Fruit fly (Drosophila melanogaster) whole organism, adult: ENCODE measurements around the gene CG15824.

ENCODE experiments used
- CG11617 ChIP-seq: fragments of 200-800 bp; sonication (Bioruptor generic); optimal IDR thresholded peaks from 2 replicates; lab custom pipeline; 2017; ENCODE audit warnings: mild to moderate bottlenecking, missing biosample characterization, missing genetic modification reagents, missing genetic modification characterization
- CG12768 ChIP-seq: fragments of 200-800 bp; sonication (Bioruptor generic); optimal IDR thresholded peaks from 2 replicates; lab custom pipeline; 2017; ENCODE audit warnings: missing biosample characterization, missing genetic modification characterization, mild to moderate bottlenecking, moderate library complexity, missing genetic modification reagents
- CG14711 ChIP-seq: fragments of 200-800 bp; sonication (Bioruptor generic); optimal IDR thresholded peaks from 2 replicates; lab custom pipeline; 2018; ENCODE audit warnings: missing biosample characterization, mild to moderate bottlenecking, missing genetic modification characterization, moderate library complexity
- CG1620 ChIP-seq: fragments of 200-800 bp; sonication (Bioruptor generic); optimal IDR thresholded peaks from 2 replicates; lab custom pipeline; 2016; ENCODE audit warnings: missing biosample characterization, missing genetic modification characterization
- CG33017 ChIP-seq: fragments of 200-800 bp; sonication (Bioruptor generic); optimal IDR thresholded peaks from 2 replicates; lab custom pipeline; 2018; ENCODE audit warnings: missing biosample characterization, mild to moderate bottlenecking, missing genetic modification characterization, moderate library complexity
- CG5204 ChIP-seq: fragments of 200-800 bp; sonication (Bioruptor generic); optimal IDR thresholded peaks from 2 replicates; lab custom pipeline; 2016; ENCODE audit warnings: missing biosample characterization, missing genetic modification characterization
- CG7045 ChIP-seq: fragments of 200-800 bp; sonication (Bioruptor generic); optimal IDR thresholded peaks from 2 replicates; lab custom pipeline; 2017; ENCODE audit warnings: missing biosample characterization, mild to moderate bottlenecking, missing genetic modification characterization
- CG7101 ChIP-seq: fragments of 200-800 bp; sonication (Bioruptor generic); optimal IDR thresholded peaks from 2 replicates; lab custom pipeline; 2018; ENCODE audit warnings: missing biosample characterization, mild to moderate bottlenecking, missing genetic modification characterization, moderate library complexity
- Clk ChIP-seq: fragments of 200-800 bp; sonication (Bioruptor generic); optimal IDR thresholded peaks from 2 replicates; lab custom pipeline; 2017; ENCODE audit warnings: missing biosample characterization, missing genetic modification characterization
- Crg-1 ChIP-seq: fragments of 200-800 bp; sonication (Bioruptor generic); optimal IDR thresholded peaks from 2 replicates; lab custom pipeline; 2016; ENCODE audit warnings: missing biosample characterization, missing genetic modification characterization
- Hr96 ChIP-seq: fragments of 200-800 bp; sonication (Bioruptor generic); optimal IDR thresholded peaks from 2 replicates; lab custom pipeline; 2016; ENCODE audit warnings: missing biosample characterization, missing genetic modification characterization
- Mnt ChIP-seq: fragments of 200-800 bp; sonication (Bioruptor generic); optimal IDR thresholded peaks from 2 replicates; lab custom pipeline; 2016; ENCODE audit warnings: missing biosample characterization, mild to moderate bottlenecking, missing genetic modification characterization
- bab1 ChIP-seq: fragments of 200-800 bp; sonication (Bioruptor generic); optimal IDR thresholded peaks from 3 replicates; lab custom pipeline; 2019; ENCODE audit warnings: missing biosample characterization, mild to moderate bottlenecking, missing genetic modification characterization, moderate library complexity
- cic ChIP-seq: fragments of 200-800 bp; sonication (Bioruptor generic); optimal IDR thresholded peaks from 2 replicates; lab custom pipeline; 2017; ENCODE audit warnings: missing biosample characterization, mild to moderate bottlenecking, missing genetic modification characterization, moderate library complexity
- cnc ChIP-seq, 2 experiments: fragments of >200 bp; optimal IDR thresholded peaks; 2 replicates each; lab custom pipeline; 2017
- kay ChIP-seq: fragments of 200-800 bp; sonication (Bioruptor generic); peaks from one replicate; lab custom pipeline; 2016; ENCODE audit warnings: missing biosample characterization, missing genetic modification characterization, borderline replicate concordance
- ovo ChIP-seq: fragments of 200-800 bp; sonication (Bioruptor generic); optimal IDR thresholded peaks from 2 replicates; lab custom pipeline; 2016; ENCODE audit warnings: missing biosample characterization, missing genetic modification characterization
- pad ChIP-seq: fragments of 200-800 bp; sonication (Bioruptor generic); optimal IDR thresholded peaks from 3 replicates; lab custom pipeline; 2017; ENCODE audit warnings: missing biosample characterization, missing genetic modification characterization, mild to moderate bottlenecking, moderate library complexity, missing genetic modification reagents
- tj ChIP-seq: fragments of 200-800 bp; sonication (Bioruptor generic); optimal IDR thresholded peaks from 3 replicates; lab custom pipeline; 2017; ENCODE audit warnings: missing biosample characterization, mild to moderate bottlenecking, missing genetic modification characterization, moderate library complexity
- toe ChIP-seq: fragments of 200-800 bp; sonication (Bioruptor generic); optimal IDR thresholded peaks from 2 replicates; lab custom pipeline; 2016; ENCODE audit warnings: missing biosample characterization, missing genetic modification characterization

The CG15824 gene

dm6 chr2L:859897-860296, 25.0 kb downstream of the CG15824 start, which contains the start of gene CG13950:
Gene CG13950, plus strand, starts transcription at chr2L:860197.
- no peak for TF ChIP-seq CG11617 (GFP tag; lab: Kevin White, UChicago)
- TF ChIP-seq Mnt (GFP tag; lab: Kevin White, UChicago): no peak
- TF ChIP-seq CG5204 (GFP tag; lab: Kevin White, UChicago): no peak
- no peak for TF ChIP-seq CG33017 (tag; lab: Kevin White, UChicago)
- TF ChIP-seq pad (GFP tag; lab: Kevin White, UChicago): no peak

DNA sequence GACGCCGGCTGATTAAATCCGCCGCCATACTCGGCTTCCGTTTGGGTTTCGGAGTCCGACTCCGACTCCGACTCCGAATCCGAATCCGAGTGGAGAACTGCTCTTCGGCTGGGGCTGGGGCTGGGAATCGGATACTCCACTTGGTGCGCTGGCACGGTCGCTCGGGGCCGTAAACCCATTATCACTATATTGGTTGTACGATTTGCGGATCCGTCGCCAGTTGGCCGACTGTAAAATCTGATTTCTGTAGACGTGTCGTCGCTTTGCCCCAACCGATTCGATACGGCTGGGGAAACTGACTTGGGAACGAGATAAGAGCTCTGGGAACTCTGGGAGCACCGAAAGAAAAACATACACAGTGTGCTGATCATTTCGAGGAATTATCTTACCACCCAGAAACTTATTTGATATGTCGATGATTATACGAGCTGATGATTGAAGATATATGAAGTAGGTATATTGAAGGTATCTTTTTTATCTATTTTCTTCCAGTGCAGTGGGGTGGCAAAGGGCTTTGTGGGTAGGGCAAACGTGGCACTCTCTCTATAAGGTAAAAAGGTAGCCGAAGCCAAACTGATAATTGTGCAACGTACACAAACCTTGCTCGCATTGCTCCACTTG, 26.9 kb downstream of the CG15824 start:
- TF ChIP-seq CG7101 (tag; lab: Kevin White, UChicago): peak; percentile 50
- no peak for TF ChIP-seq bab1
- TF ChIP-seq CG5204 (GFP tag; lab: Kevin White, UChicago): no peak
- TF ChIP-seq CG14711 (tag; lab: Kevin White, UChicago): peak; percentile 35
- no peak for TF ChIP-seq CG12768
- TF ChIP-seq cic (GFP tag; lab: Kevin White, UChicago): no peak
- no peak for TF ChIP-seq Clk
- no peak for TF ChIP-seq tj (GFP tag; lab: Kevin White, UChicago)
- peak; percentile 32 for TF ChIP-seq CG11617 (GFP tag; lab: Kevin White, UChicago)
- TF ChIP-seq Hr96: no peak
- peak; percentile 26 for TF ChIP-seq Crg-1 (GFP tag; lab: Kevin White, UChicago)
- no peak for TF ChIP-seq CG7045 (GFP tag; lab: Kevin White, UChicago)
- TF ChIP-seq kay: no peak
- peak; percentile 68 for TF ChIP-seq CG33017 (tag; lab: Kevin White, UChicago)
- no peak for TF ChIP-seq ovo (GFP tag; lab: Kevin White, UChicago)
- peak; percentile 10 for TF ChIP-seq pad (GFP tag; lab: Kevin White, UChicago)
- peak; percentile 29 for TF ChIP-seq Mnt (GFP tag; lab: Kevin White, UChicago)
- TF ChIP-seq CG1620 (GFP tag; lab: Kevin White, UChicago): no peak
- TF ChIP-seq cnc (optimal IDR thresholded peaks at IDR 0.05; lab: Kevin White, UChicago): no peak
- TF ChIP-seq toe (GFP tag; lab: Kevin White, UChicago): no peak

dm6 chr2L:856690-857488, 28.1 kb downstream of the CG15824 start:
- peak; percentile 79 for TF ChIP-seq CG33017 (tag; lab: Kevin White, UChicago)
- TF ChIP-seq Clk: no peak
- TF ChIP-seq CG7045 (GFP tag; lab: Kevin White, UChicago): no peak
- no peak for TF ChIP-seq pad (GFP tag; lab: Kevin White, UChicago)
- TF ChIP-seq Mnt (GFP tag; lab: Kevin White, UChicago): peak; percentile 10
- no peak for TF ChIP-seq cnc (optimal IDR thresholded peaks at IDR 0.05; lab: Kevin White, UChicago)
- no peak for TF ChIP-seq bab1
- no peak for TF ChIP-seq CG5204 (GFP tag; lab: Kevin White, UChicago)
- no peak for TF ChIP-seq cic (GFP tag; lab: Kevin White, UChicago)
- peak; percentile 49 for TF ChIP-seq CG14711 (tag; lab: Kevin White, UChicago)
- TF ChIP-seq Crg-1 (GFP tag; lab: Kevin White, UChicago): no peak
- TF ChIP-seq CG7101 (tag; lab: Kevin White, UChicago): peak; percentile 57
- no peak for TF ChIP-seq ovo (GFP tag; lab: Kevin White, UChicago)

dm6 chr2L:856001-856400, 28.9 kb downstream of the CG15824 start:
- TF ChIP-seq Mnt (GFP tag; lab: Kevin White, UChicago): no peak
- no peak for TF ChIP-seq kay
- TF ChIP-seq ovo (GFP tag; lab: Kevin White, UChicago): no peak
- no peak for TF ChIP-seq CG11617 (GFP tag; lab: Kevin White, UChicago)
- no peak for TF ChIP-seq tj (GFP tag; lab: Kevin White, UChicago)
- no peak for TF ChIP-seq CG12768
- TF ChIP-seq toe (GFP tag; lab: Kevin White, UChicago): no peak
- no peak for TF ChIP-seq bab1
- TF ChIP-seq CG5204 (GFP tag; lab: Kevin White, UChicago): no peak
- TF ChIP-seq Crg-1 (GFP tag; lab: Kevin White, UChicago): peak; percentile 58
- no peak for TF ChIP-seq CG7045 (GFP tag; lab: Kevin White, UChicago)
- no peak for TF ChIP-seq cnc (optimal IDR thresholded peaks at IDR 0.05; lab: Kevin White, UChicago)
- peak; percentile 13 for TF ChIP-seq cic (GFP tag; lab: Kevin White, UChicago)
- TF ChIP-seq CG7101 (tag; lab: Kevin White, UChicago): peak; percentile 18
- TF ChIP-seq CG33017 (tag; lab: Kevin White, UChicago): no peak

DNA sequence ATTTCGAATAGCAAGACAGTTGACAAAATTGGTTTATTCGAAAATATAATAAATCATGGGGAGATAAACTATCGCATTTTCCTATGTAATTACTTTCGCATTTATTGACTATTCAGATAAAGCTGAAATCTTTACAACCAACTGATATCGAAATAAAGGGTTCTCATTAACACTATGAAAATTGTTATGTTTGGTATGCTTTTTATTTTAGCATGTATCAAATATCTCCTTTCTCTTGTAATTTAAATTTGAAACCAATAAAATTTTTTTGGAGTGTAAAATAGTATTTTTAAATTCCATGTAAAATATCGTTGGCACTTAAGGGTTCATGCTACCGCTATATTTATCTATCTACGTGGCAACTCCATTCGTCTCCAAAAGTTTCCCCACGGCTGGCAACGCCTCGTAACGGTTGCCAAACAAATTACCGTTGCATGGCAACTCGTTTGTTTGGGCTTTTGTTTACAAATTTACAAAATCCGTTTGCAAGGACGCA, 29.8 kb downstream of the CG15824 start, which contains the start of gene CG13949:
CG13949 (plus strand) TSS at position 286 of the 496 bp plus-strand sequence.
- TF ChIP-seq Clk (no peak), CG33017 (tag; lab: Kevin White, UChicago) (peak; percentile 51), CG12768 (no peak), CG5204 (GFP tag; lab: Kevin White, UChicago) (no peak), CG1620 (GFP tag; lab: Kevin White, UChicago) (peak; percentile 9), ovo (GFP tag; lab: Kevin White, UChicago) (peak; percentile 71), CG7101 (tag; lab: Kevin White, UChicago) (peak; percentile 64), cnc (optimal IDR thresholded peaks at IDR 0.05; lab: Kevin White, UChicago) (no peak), Crg-1 (GFP tag; lab: Kevin White, UChicago) (peak; percentile 55), Mnt (GFP tag; lab: Kevin White, UChicago) (no peak), CG14711 (tag; lab: Kevin White, UChicago) (peak; percentile 31), cic (GFP tag; lab: Kevin White, UChicago) (no peak), pad (GFP tag; lab: Kevin White, UChicago) (peak; percentile 10), toe (GFP tag; lab: Kevin White, UChicago) (peak; percentile 42), Hr96 (peak; percentile 21), kay (no peak), bab1 (peak; percentile 21), CG11617 (GFP tag; lab: Kevin White, UChicago) (no peak), tj (GFP tag; lab: Kevin White, UChicago) (no peak), CG7045 (GFP tag; lab: Kevin White, UChicago) (no peak)
